Worm (Caenorhabditis elegans) whole organism, midembryonic: ENCODE results near the gene spin-4.

Experiments
- T22C8.4 ChIP-seq: fragments of 200-800 bp; sonication (Bioruptor generic); IDR thresholded peaks from 2 replicates; pipeline ENCODE4 v1.3.6; 2022; ENCODE audit warnings: missing genetic modification characterization, missing compliant biosample characterization
- cog-1 ChIP-seq: sonication (generic microtip); optimal IDR thresholded peaks from 2 replicates; lab custom pipeline; 2016; ENCODE audit warnings: missing genetic modification characterization, missing compliant biosample characterization
- flt-1 ChIP-seq: fragments of 200-800 bp; sonication (Bioruptor generic); IDR thresholded peaks from 2 replicates; pipeline ENCODE4 v1.3.6; 2022; ENCODE audit warnings: missing genetic modification characterization, missing compliant biosample characterization
- klf-2 ChIP-seq: fragments of 200-800 bp; sonication (Bioruptor generic); conservative IDR thresholded peaks from 2 replicates; pipeline ENCODE4 v1.3.6; 2022; ENCODE audit warnings: missing genetic modification reagents, missing genetic modification characterization, missing compliant biosample characterization
- med-1 ChIP-seq: sonication (generic microtip); optimal IDR thresholded peaks from 2 replicates; lab custom pipeline; 2017; ENCODE audit warnings: missing genetic modification characterization, mild to moderate bottlenecking, missing compliant biosample characterization, antibody characterized with exemption, missing genetic modification reagents; ENCODE audit not compliant: insufficient read depth
- ref-1 ChIP-seq: fragments of 200-800 bp; sonication (Bioruptor generic); conservative IDR thresholded peaks from 2 replicates; pipeline ENCODE4 v1.3.6; 2022; ENCODE audit warnings: missing genetic modification reagents, missing genetic modification characterization, missing compliant biosample characterization
- tab-1 ChIP-seq: fragments of 200-800 bp; sonication (Bioruptor generic); IDR thresholded peaks from 2 replicates; pipeline ENCODE4 v1.3.6; 2022; ENCODE audit warnings: missing genetic modification characterization, missing compliant biosample characterization
- ztf-23 ChIP-seq: fragments of 200-800 bp; sonication (Bioruptor generic); IDR thresholded peaks from 2 replicates; pipeline ENCODE4 v1.3.6; 2022; ENCODE audit warnings: missing genetic modification reagents, missing genetic modification characterization, missing compliant biosample characterization
- ztf-29 ChIP-seq: fragments of 200-800 bp; sonication (Bioruptor generic); IDR thresholded peaks from 2 replicates; pipeline ENCODE4 v1.3.6; 2022; ENCODE audit warnings: missing genetic modification reagents, missing genetic modification characterization, missing compliant biosample characterization

- TF ChIP-seq cog-1 = no peak
- TF ChIP-seq ref-1 (GFP tag; lab: Robert Waterston, UW) = no peak
- no peak for TF ChIP-seq ztf-23 (GFP tag; lab: Robert Waterston, UW)
- no peak for TF ChIP-seq flt-1 (GFP tag; lab: Robert Waterston, UW)
- no peak for TF ChIP-seq klf-2 (GFP tag; lab: Robert Waterston, UW)
- TF ChIP-seq T22C8.4 (GFP tag; lab: Robert Waterston, UW) = no peak
- TF ChIP-seq tab-1 (GFP tag; lab: Robert Waterston, UW) = no peak
- no peak for TF ChIP-seq med-1
- TF ChIP-seq ztf-29 (GFP tag; lab: Robert Waterston, UW) = no peak
Observed at ce11 chrIII:12668821-12669220, 19.3 kb upstream of the spin-4 start.
